Fruit fly (Drosophila melanogaster) whole organism, embryonic: ENCODE results near the gene CG7101.

ENCODE experiments used
- Ada2b ChIP-seq: fragments of 200-800 bp; sonication (Bioruptor generic); IDR thresholded peaks from 2 replicates; pipeline ENCODE4 v1.3.6; 2022; ENCODE audit warnings: missing biosample characterization, missing genetic modification characterization
- Antp ChIP-seq: fragments of 200-800 bp; sonication (Bioruptor generic); optimal IDR thresholded peaks from 3 replicates; lab custom pipeline; 2016; ENCODE audit warnings: missing biosample characterization, missing genetic modification characterization
- CG10979 ChIP-seq: fragments of 200-800 bp; sonication (Bioruptor generic); optimal IDR thresholded peaks from 2 replicates; lab custom pipeline; 2018; ENCODE audit warnings: missing biosample characterization, mild to moderate bottlenecking, missing genetic modification characterization, moderate library complexity
- CG13287 ChIP-seq: fragments of 200-800 bp; sonication (Bioruptor generic); IDR thresholded peaks from 2 replicates; pipeline ENCODE4 v1.3.6; 2022; ENCODE audit warnings: missing biosample characterization, missing genetic modification characterization; ENCODE audit not compliant: partially characterized antibody
- CG13296 ChIP-seq: fragments of 200-800 bp; sonication (Bioruptor generic); optimal IDR thresholded peaks from 3 replicates; lab custom pipeline; 2018; ENCODE audit warnings: missing biosample characterization, mild to moderate bottlenecking, missing genetic modification characterization
- CG13624 ChIP-seq: fragments of 200-800 bp; sonication (Bioruptor generic); optimal IDR thresholded peaks from 2 replicates; lab custom pipeline; 2016; ENCODE audit warnings: missing biosample characterization, missing genetic modification characterization
- CG13894 ChIP-seq: fragments of 200-800 bp; sonication (Bioruptor generic); optimal IDR thresholded peaks from 3 replicates; lab custom pipeline; 2018; ENCODE audit warnings: missing biosample characterization, mild to moderate bottlenecking, missing genetic modification characterization, moderate library complexity
- CG15479 ChIP-seq: fragments of 200-800 bp; sonication (Bioruptor generic); optimal IDR thresholded peaks from 3 replicates; lab custom pipeline; 2019; ENCODE audit warnings: missing biosample characterization, mild to moderate bottlenecking, missing genetic modification characterization, moderate library complexity
- CG1603 ChIP-seq: fragments of 200-800 bp; sonication (Bioruptor generic); optimal IDR thresholded peaks from 2 replicates; lab custom pipeline; 2019; ENCODE audit warnings: missing biosample characterization, mild to moderate bottlenecking, missing genetic modification characterization, moderate library complexity
- CG17359 ChIP-seq: fragments of 200-800 bp; sonication (Bioruptor generic); optimal IDR thresholded peaks from 3 replicates; lab custom pipeline; 2018; ENCODE audit warnings: missing biosample characterization, mild to moderate bottlenecking, missing genetic modification characterization, moderate library complexity
- CG18599 ChIP-seq: fragments of 200-800 bp; sonication (Bioruptor generic); optimal IDR thresholded peaks from 3 replicates; lab custom pipeline; 2017; ENCODE audit warnings: missing biosample characterization, missing genetic modification characterization, mild to moderate bottlenecking, moderate library complexity, missing genetic modification reagents
- CG18764 ChIP-seq: fragments of 200-800 bp; sonication (Bioruptor generic); optimal IDR thresholded peaks from 3 replicates; lab custom pipeline; 2016; ENCODE audit warnings: missing biosample characterization, missing genetic modification characterization
- CG2116 ChIP-seq: fragments of 200-800 bp; sonication (Bioruptor generic); optimal IDR thresholded peaks from 3 replicates; lab custom pipeline; 2018; ENCODE audit warnings: missing biosample characterization, mild to moderate bottlenecking, missing genetic modification characterization
- CG2199 ChIP-seq: fragments of 200-800 bp; sonication (Bioruptor generic); IDR thresholded peaks from 3 replicates; pipeline ENCODE4 v1.3.6; 2022; ENCODE audit warnings: missing biosample characterization, missing genetic modification characterization
- CG31388 ChIP-seq: fragments of 200-800 bp; sonication (Bioruptor generic); optimal IDR thresholded peaks from 2 replicates; lab custom pipeline; 2016; ENCODE audit warnings: missing biosample characterization, missing genetic modification characterization
- CG4424 ChIP-seq: fragments of 200-800 bp; sonication (Bioruptor generic); optimal IDR thresholded peaks from 3 replicates; lab custom pipeline; 2016; ENCODE audit warnings: missing biosample characterization, missing genetic modification characterization
- CG6791 ChIP-seq: fragments of 200-800 bp; sonication (Bioruptor generic); IDR thresholded peaks from 3 replicates; pipeline ENCODE4 v1.3.6; 2022; ENCODE audit warnings: missing biosample characterization, missing genetic modification characterization; ENCODE audit not compliant: partially characterized antibody
- CG7928 ChIP-seq: fragments of 200-800 bp; sonication (Bioruptor generic); optimal IDR thresholded peaks from 2 replicates; lab custom pipeline; 2017; ENCODE audit warnings: missing biosample characterization, mild to moderate bottlenecking, missing genetic modification characterization
- CrebB ChIP-seq: fragments of 200-800 bp; sonication (Bioruptor generic); optimal IDR thresholded peaks from 3 replicates; lab custom pipeline; 2018; ENCODE audit warnings: missing biosample characterization, mild to moderate bottlenecking, missing genetic modification characterization
- D19B ChIP-seq: fragments of 200-800 bp; sonication (Bioruptor generic); optimal IDR thresholded peaks from 2 replicates; lab custom pipeline; 2017; ENCODE audit warnings: missing biosample characterization, mild to moderate bottlenecking, missing genetic modification characterization
- Dll ChIP-seq: fragments of 200-800 bp; sonication (Bioruptor generic); IDR thresholded peaks from 4 replicates; pipeline ENCODE4 v1.3.6; 2022; ENCODE audit warnings: missing biosample characterization, missing genetic modification characterization; ENCODE audit not compliant: partially characterized antibody
- Dp ChIP-seq: fragments of 200-800 bp; sonication (Bioruptor generic); optimal IDR thresholded peaks from 2 replicates; lab custom pipeline; 2018; ENCODE audit warnings: missing biosample characterization, mild to moderate bottlenecking, missing genetic modification characterization, moderate library complexity
- Fer2 ChIP-seq: fragments of 200-800 bp; sonication (Bioruptor generic); optimal IDR thresholded peaks from 2 replicates; lab custom pipeline; 2018; ENCODE audit warnings: missing biosample characterization, mild to moderate bottlenecking, missing genetic modification characterization, moderate library complexity
- HmgD ChIP-seq: fragments of 200-800 bp; sonication (Bioruptor generic); optimal IDR thresholded peaks from 3 replicates; lab custom pipeline; 2016; ENCODE audit warnings: missing biosample characterization, missing genetic modification characterization
- Hmx ChIP-seq: fragments of 200-800 bp; sonication (Bioruptor generic); optimal IDR thresholded peaks from 2 replicates; lab custom pipeline; 2016; ENCODE audit warnings: missing biosample characterization, missing genetic modification characterization
- MESR4 ChIP-seq: fragments of 200-800 bp; sonication (Bioruptor generic); optimal IDR thresholded peaks from 2 replicates; lab custom pipeline; 2018; ENCODE audit warnings: missing biosample characterization, mild to moderate bottlenecking, missing genetic modification characterization, moderate library complexity
- Mes4 ChIP-seq: fragments of 200-800 bp; sonication (Bioruptor generic); optimal IDR thresholded peaks from 2 replicates; lab custom pipeline; 2016; ENCODE audit warnings: missing biosample characterization, missing genetic modification characterization
- NK7.1 ChIP-seq: fragments of 200-800 bp; sonication (Bioruptor generic); optimal IDR thresholded peaks from 3 replicates; lab custom pipeline; 2016; ENCODE audit warnings: missing biosample characterization, missing genetic modification characterization
- Neu2 ChIP-seq: fragments of 200-800 bp; sonication (Bioruptor generic); optimal IDR thresholded peaks from 3 replicates; lab custom pipeline; 2016; ENCODE audit warnings: missing biosample characterization, missing genetic modification characterization, borderline replicate concordance
- Pdp1 ChIP-seq, 2 experiments: fragments of 200-800 bp; sonication (Bioruptor generic); optimal IDR thresholded peaks; 3 replicates each; lab custom pipeline; 2016; ENCODE audit warnings: missing biosample characterization in 2 of 2, missing genetic modification characterization in 2 of 2, mild to moderate bottlenecking in 1 of 2, moderate library complexity in 1 of 2
- Sin3A ChIP-seq: fragments of >200 bp; optimal IDR thresholded peaks from 2 replicates; lab custom pipeline; 2018
- TFAM ChIP-seq: fragments of 200-800 bp; sonication (Bioruptor generic); optimal IDR thresholded peaks from 2 replicates; lab custom pipeline; 2017; ENCODE audit warnings: missing biosample characterization, missing genetic modification characterization, inconsistent platforms
- ase ChIP-seq: fragments of 200-800 bp; sonication (Bioruptor generic); IDR thresholded peaks from 3 replicates; pipeline ENCODE4 v1.3.6; 2022; ENCODE audit warnings: missing biosample characterization, missing genetic modification characterization
- chif ChIP-seq, 2 experiments: fragments of 200-800 bp; sonication (Bioruptor generic); optimal IDR thresholded peaks; 3 replicates each; lab custom pipeline; 2016; ENCODE audit warnings: missing biosample characterization in 2 of 2, missing genetic modification characterization in 2 of 2
- crol ChIP-seq: fragments of 200-800 bp; sonication (Bioruptor generic); IDR thresholded peaks from 2 replicates; pipeline ENCODE4 v1.3.6; 2022; ENCODE audit warnings: missing biosample characterization, missing genetic modification characterization
- dmrt11E ChIP-seq: fragments of 200-800 bp; sonication (Bioruptor generic); optimal IDR thresholded peaks from 3 replicates; lab custom pipeline; 2018; ENCODE audit warnings: missing biosample characterization, mild to moderate bottlenecking, missing genetic modification characterization, moderate library complexity
- fd64A ChIP-seq: fragments of 200-800 bp; sonication (Bioruptor generic); optimal IDR thresholded peaks from 3 replicates; lab custom pipeline; 2018; ENCODE audit warnings: missing biosample characterization, mild to moderate bottlenecking, missing genetic modification characterization
- ftz-f1 ChIP-seq: fragments of 200-800 bp; sonication (Bioruptor generic); optimal IDR thresholded peaks from 2 replicates; lab custom pipeline; 2016; ENCODE audit warnings: missing biosample characterization, missing genetic modification characterization
- gcm2 ChIP-seq: fragments of 200-800 bp; sonication (Bioruptor generic); optimal IDR thresholded peaks from 2 replicates; lab custom pipeline; 2016; ENCODE audit warnings: missing biosample characterization, missing genetic modification characterization
- h ChIP-seq: fragments of >200 bp; optimal IDR thresholded peaks from 2 replicates; lab custom pipeline; 2017
- ham ChIP-seq: fragments of 200-800 bp; sonication (Bioruptor generic); IDR thresholded peaks from 2 replicates; pipeline ENCODE4 v1.3.6; 2022; ENCODE audit warnings: missing biosample characterization, missing genetic modification characterization
- luna ChIP-seq: fragments of 200-800 bp; sonication (Bioruptor generic); optimal IDR thresholded peaks from 2 replicates; lab custom pipeline; 2016; ENCODE audit warnings: missing biosample characterization, missing genetic modification characterization
- pfk ChIP-seq: fragments of 200-800 bp; sonication (Bioruptor generic); optimal IDR thresholded peaks from 2 replicates; lab custom pipeline; 2018; ENCODE audit warnings: missing biosample characterization, mild to moderate bottlenecking, missing genetic modification characterization, moderate library complexity
- ro ChIP-seq: fragments of 200-800 bp; sonication (Bioruptor generic); IDR thresholded peaks from 2 replicates; pipeline ENCODE4 v1.3.6; 2022; ENCODE audit warnings: missing biosample characterization, missing genetic modification characterization
- row ChIP-seq: fragments of 200-800 bp; sonication (Bioruptor generic); IDR thresholded peaks from 3 replicates; pipeline ENCODE4 v1.3.6; 2022; ENCODE audit warnings: missing biosample characterization, missing genetic modification characterization
- sc ChIP-seq, 3 experiments: fragments of >200 bp in 2 of 3; fragments of 200-800 bp in 1 of 3; sonication (Bioruptor generic) in 1 of 3; optimal IDR thresholded peaks; 2 replicates in 2 of 3; 3 replicates in 1 of 3; lab custom pipeline; 2017; ENCODE audit warnings: mild to moderate bottlenecking in 1 of 3, missing biosample characterization in 1 of 3, missing genetic modification characterization in 1 of 3, missing genetic modification reagents in 1 of 3
- unpg ChIP-seq: fragments of 200-800 bp; sonication (Bioruptor generic); optimal IDR thresholded peaks from 3 replicates; lab custom pipeline; 2018; ENCODE audit warnings: missing biosample characterization, mild to moderate bottlenecking, missing genetic modification characterization, moderate library complexity
- z ChIP-seq: fragments of 200-800 bp; sonication (Bioruptor generic); IDR thresholded peaks from 3 replicates; pipeline ENCODE4 v1.3.6; 2022; ENCODE audit warnings: missing biosample characterization, missing genetic modification characterization

Gene CG7101

DNA sequence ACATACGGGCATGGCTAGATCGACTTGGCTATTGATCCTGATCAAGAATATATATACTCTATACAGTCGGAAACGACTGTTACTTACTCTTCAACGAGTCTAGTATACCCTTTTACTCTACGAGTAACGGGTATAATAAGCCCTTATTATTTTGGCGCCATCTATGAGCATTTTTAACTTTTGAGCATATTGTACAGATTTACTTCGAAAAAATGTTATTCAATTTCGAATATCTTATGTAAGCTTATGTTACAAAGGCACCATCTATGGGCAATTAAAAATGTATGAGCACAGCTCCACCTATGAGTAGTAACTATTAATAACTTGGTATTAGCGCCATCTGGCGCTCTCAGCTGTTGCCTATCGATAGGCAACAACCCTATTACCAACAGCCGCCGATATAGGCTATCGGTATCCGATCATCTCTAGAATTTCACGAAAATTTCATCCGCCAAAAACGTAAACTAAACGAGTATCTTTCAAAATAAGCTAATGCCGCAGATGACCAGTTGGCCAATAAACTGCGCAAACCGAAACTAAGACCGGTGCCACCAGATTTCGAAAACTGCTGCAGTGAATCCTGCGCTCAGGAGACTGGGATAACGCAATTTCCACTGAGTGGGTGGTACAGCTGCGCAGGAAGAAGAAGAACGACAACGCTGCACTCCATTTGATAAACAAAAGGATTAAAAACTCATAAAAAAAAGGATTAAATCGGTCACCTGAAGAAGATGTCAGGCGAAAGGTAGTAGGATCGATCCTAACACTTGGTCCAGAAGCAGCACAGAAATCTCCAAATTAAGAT is 13.0 kb downstream of the CG7101 start, which contains the start of gene htk (continued):
- no peak for TF ChIP-seq CG15479 (GFP tag; lab: Kevin White, UChicago)
- TF ChIP-seq CG18599 (GFP tag; lab: Kevin White, UChicago), result peak; percentile 39
- TF ChIP-seq pfk, result peak; percentile 31
- peak; percentile 64 for TF ChIP-seq CG18764 (GFP tag; lab: Kevin White, UChicago)
- peak; percentile 24 for TF ChIP-seq Fer2 (tag; lab: Kevin White, UChicago)
- TF ChIP-seq CG31388 (GFP tag; lab: Kevin White, UChicago), result peak; percentile 41
- peak; percentile 91 for TF ChIP-seq HmgD
- peak; percentile 53 for TF ChIP-seq CG4424 (GFP tag; lab: Kevin White, UChicago)
- TF ChIP-seq CG2199 (GFP tag; lab: Robert Waterston, UW), result peak; percentile 65; the same call in 1 of the 3 replicates
- TF ChIP-seq ham (GFP tag; lab: Robert Waterston, UW), result no peak
- TF ChIP-seq h (lab: Kevin White, UChicago), result no peak
- peak; percentile 94 for TF ChIP-seq CG6791
- no peak for TF ChIP-seq sc (optimal IDR thresholded peaks at IDR 0.05; lab: Kevin White, UChicago)
- TF ChIP-seq sc (GFP tag; optimal IDR thresholded peaks at IDR 0.05; lab: Kevin White, UChicago), result peak; percentile 3
- TF ChIP-seq CG1603 (tag; lab: Kevin White, UChicago), result peak; percentile 84
- peak; percentile 88 for TF ChIP-seq CG10979 (tag; lab: Kevin White, UChicago)
- no peak for TF ChIP-seq ro
- TF ChIP-seq Pdp1 (GFP tag; optimal IDR thresholded peaks at IDR 0.05; lab: Kevin White, UChicago), result peak; percentile 71 to 100
- peak; percentile 58; the same call in 2 of the 3 replicates for TF ChIP-seq row
- TF ChIP-seq unpg (GFP tag; lab: Kevin White, UChicago), result peak; percentile 56
- no peak for TF ChIP-seq D19B
- TF ChIP-seq ase (GFP tag; lab: Robert Waterston, UW), result peak; percentile 62; the same call in 2 of the 3 replicates
- TF ChIP-seq chif (GFP tag; optimal IDR thresholded peaks at IDR 0.05; lab: Kevin White, UChicago), result peak; percentile 57 to 79
- peak; percentile 34 for TF ChIP-seq luna (GFP tag; lab: Kevin White, UChicago)
- TF ChIP-seq Mes4, result peak; percentile 64
- TF ChIP-seq CG13296 (GFP tag; lab: Kevin White, UChicago), result no peak
- TF ChIP-seq fd64A (GFP tag; lab: Kevin White, UChicago), result no peak
- peak; percentile 51 for TF ChIP-seq Neu2
- TF ChIP-seq CG2116 (GFP tag; lab: Kevin White, UChicago), result peak; percentile 84
- peak; percentile 79 for TF ChIP-seq CG13624
- no peak; the same call in 2 of the 3 replicates for TF ChIP-seq z
- peak; percentile 38 for TF ChIP-seq CG7928 (GFP tag; lab: Kevin White, UChicago)
- peak; percentile 92 for TF ChIP-seq MESR4
- TF ChIP-seq CG17359, result peak; percentile 71
- peak; percentile 85 for TF ChIP-seq Dll (GFP tag; lab: Robert Waterston, UW)
- peak; percentile 44 for TF ChIP-seq dmrt11E (tag; lab: Kevin White, UChicago)
- no peak for TF ChIP-seq CrebB (tag; lab: Kevin White, UChicago)
- TF ChIP-seq Ada2b (GFP tag; lab: Robert Waterston, UW), result no peak
- TF ChIP-seq TFAM (GFP tag; lab: Kevin White, UChicago), result no peak
- TF ChIP-seq CG13894 (tag; lab: Kevin White, UChicago), result peak; percentile 93
- peak; percentile 25 for TF ChIP-seq NK7.1 (GFP tag; lab: Kevin White, UChicago)
- no peak for TF ChIP-seq Hmx (GFP tag; lab: Kevin White, UChicago)
- TF ChIP-seq CG13287, result peak; percentile 89
- no peak for TF ChIP-seq ftz-f1
- TF ChIP-seq Dp (GFP tag; lab: Kevin White, UChicago), result peak; percentile 59
- TF ChIP-seq Antp (GFP tag; lab: Kevin White, UChicago), result peak; percentile 83
- no peak for TF ChIP-seq gcm2
- TF ChIP-seq crol, result no peak
- peak; percentile 44 for TF ChIP-seq Sin3A
